Worm (Caenorhabditis elegans): ENCODE results near the gene pah-1.

DNA sequence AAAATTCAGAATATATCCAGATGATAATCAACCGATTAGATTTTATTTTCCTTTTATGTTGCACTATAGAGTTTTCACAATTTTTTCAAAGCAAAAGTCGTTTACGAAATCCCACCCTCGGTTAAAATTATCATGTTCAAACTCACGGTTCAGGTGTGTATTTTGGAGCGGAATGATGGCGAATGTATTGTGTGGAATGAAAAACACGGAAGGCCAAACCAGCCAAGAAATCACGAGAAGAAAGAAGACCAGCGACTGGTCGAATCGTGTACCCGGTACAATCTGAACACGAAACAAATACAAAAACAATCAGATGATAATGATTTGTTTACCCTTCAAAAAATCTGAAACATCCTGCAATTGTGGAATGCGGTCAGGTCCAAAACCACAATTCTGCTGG, 3.4 kb downstream of the pah-1 start:
- TF ChIP-seq zag-1 (tag; optimal IDR thresholded peaks at IDR 0.05): no peak
- no peak for TF ChIP-seq mep-1 (tag; optimal IDR thresholded peaks at IDR 0.05)
- TF ChIP-seq nhr-6 (tag; optimal IDR thresholded peaks at IDR 0.05): no peak
- TF ChIP-seq ceh-62 (tag; optimal IDR thresholded peaks at IDR 0.05): no peak
- no peak for TF ChIP-seq fos-1 (tag; optimal IDR thresholded peaks at IDR 0.05)
- no peak for TF ChIP-seq F26F4.8 (GFP tag; conservative IDR thresholded peaks at IDR 0.05)
- no peak for TF ChIP-seq dmd-6 (GFP tag; IDR thresholded peaks at IDR 0.05)
- TF ChIP-seq ama-1 (optimal IDR thresholded peaks at IDR 0.05): no peak
- TF ChIP-seq snpc-4 (tag; optimal IDR thresholded peaks at IDR 0.05): no peak
- no peak for TF ChIP-seq dpl-1 (GFP tag; optimal IDR thresholded peaks at IDR 0.05)
- no peak for TF ChIP-seq nhr-76 (tag; optimal IDR thresholded peaks at IDR 0.05)
- TF ChIP-seq lin-15B (tag; optimal IDR thresholded peaks at IDR 0.05): no peak
- no peak for TF ChIP-seq jun-1 (tag; optimal IDR thresholded peaks at IDR 0.05)
- TF ChIP-seq saeg-2 (GFP tag; IDR thresholded peaks at IDR 0.05): no peak
